Worm (Caenorhabditis elegans) whole organism, L4/young adult: ENCODE measurements around the gene rfl-1.

ENCODE experiments used
- W03F9.2 ChIP-seq: fragments of 150-350 bp; optimal IDR thresholded peaks from 2 replicates; lab custom pipeline; 2014; ENCODE audit warnings: missing biosample characterization, missing genetic modification characterization
- him-1 ChIP-seq: sonication (generic microtip); optimal IDR thresholded peaks from 2 replicates; lab custom pipeline; 2016; ENCODE audit warnings: missing genotype, missing genetic modification reagents, missing genetic modification characterization, missing compliant biosample characterization

DNA sequence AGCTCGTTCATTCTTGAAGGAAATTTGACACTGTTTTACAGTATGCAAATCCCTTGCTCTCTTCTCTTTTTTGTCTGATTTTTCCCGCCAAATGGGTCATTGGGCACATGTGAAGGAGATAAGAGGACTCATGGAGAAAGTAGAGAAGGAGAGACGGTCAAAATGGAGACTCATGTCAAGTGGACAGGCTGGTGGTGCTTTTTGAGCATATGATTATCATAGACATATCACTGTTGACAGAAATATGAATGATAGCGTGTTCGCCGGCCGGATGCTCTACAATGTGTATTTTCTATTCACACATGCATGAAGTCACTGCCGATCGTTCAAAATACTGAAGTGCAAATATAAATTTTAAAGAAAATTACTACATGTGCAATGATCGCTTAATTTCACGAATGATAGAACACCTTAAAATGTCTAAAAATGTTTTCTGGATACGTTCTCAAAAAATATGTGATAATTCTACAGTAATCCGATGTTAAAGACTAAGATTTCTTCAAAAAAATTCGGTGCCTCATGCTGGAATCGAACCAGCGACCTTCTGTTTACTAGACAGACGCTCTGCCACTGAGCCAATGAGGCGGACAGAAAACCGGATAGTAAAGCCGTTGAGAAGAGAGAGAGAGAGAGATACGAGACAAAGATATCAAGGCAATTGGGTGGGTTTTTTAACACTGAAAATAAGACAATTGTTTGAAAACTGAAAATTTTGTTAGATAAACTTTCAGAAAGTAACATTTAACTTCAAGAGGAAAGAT, 9.2 kb downstream of the rfl-1 start:
- TF ChIP-seq W03F9.2 (tag; lab: Kevin White, UChicago) (no peak), him-1 (peak; percentile 50)
